Worm (Caenorhabditis elegans) whole organism, L1 larva: Measurements from ENCODE around the gene tbb-1.
A peak's percentile ranks its signal among the peaks of the same experiment; 100 is the strongest.

Experiments used
- aly-2 ChIP-seq: fragments of 150-350 bp; optimal IDR thresholded peaks from 2 replicates; lab custom pipeline; 2014; ENCODE audit warnings: missing biosample characterization, missing genetic modification characterization
- ama-1 ChIP-seq: fragments of 150-350 bp; optimal IDR thresholded peaks from 2 replicates; lab custom pipeline; 2014
- hpl-2 ChIP-seq: fragments of 150-350 bp; optimal IDR thresholded peaks from 2 replicates; lab custom pipeline; 2014; ENCODE audit warnings: missing biosample characterization, missing genetic modification reagents, missing genetic modification characterization
- mep-1 ChIP-seq: fragments of 150-350 bp; optimal IDR thresholded peaks from 2 replicates; lab custom pipeline; 2014; ENCODE audit warnings: missing biosample characterization, missing genetic modification characterization
- nhr-11 ChIP-seq: fragments of 150-350 bp; optimal IDR thresholded peaks from 2 replicates; lab custom pipeline; 2014; ENCODE audit warnings: missing biosample characterization, missing genetic modification characterization
- nhr-76 ChIP-seq: sonication (generic microtip); optimal IDR thresholded peaks from 2 replicates; lab custom pipeline; 2017; ENCODE audit warnings: missing biosample characterization, missing genetic modification characterization
- pqm-1 ChIP-seq: sonication (generic microtip); optimal IDR thresholded peaks from 3 replicates; lab custom pipeline; 2017; ENCODE audit warnings: missing biosample characterization, missing genetic modification characterization
- rnt-1 ChIP-seq: sonication (generic microtip); optimal IDR thresholded peaks from 2 replicates; lab custom pipeline; 2016; ENCODE audit warnings: mild to moderate bottlenecking, missing genetic modification characterization, moderate library complexity, missing compliant biosample characterization
- skn-1 ChIP-seq: fragments of 150-350 bp; optimal IDR thresholded peaks from 2 replicates; lab custom pipeline; 2014; ENCODE audit warnings: missing biosample characterization, missing genetic modification characterization
- sup-37 ChIP-seq: fragments of 200-800 bp; sonication (Bioruptor generic); optimal IDR thresholded peaks from 2 replicates; lab custom pipeline; 2018; ENCODE audit warnings: mild to moderate bottlenecking, missing genetic modification characterization, missing compliant biosample characterization
- unc-98 ChIP-seq: fragments of 200-800 bp; sonication (Bioruptor generic); IDR thresholded peaks from 2 replicates; pipeline ENCODE4 v1.3.6; 2022; ENCODE audit warnings: missing genetic modification characterization, missing compliant biosample characterization
- ztf-11 ChIP-seq, 2 experiments: sonication (generic microtip); optimal IDR thresholded peaks; 2 replicates each; lab custom pipeline; 2016 to 2017; ENCODE audit warnings: missing genetic modification characterization in 2 of 2, missing biosample characterization in 1 of 2, missing compliant biosample characterization in 1 of 2

ce11 chrIII:10720170-10720569, 22.1 kb downstream of the tbb-1 start:
- TF ChIP-seq rnt-1 (tag; lab: Kevin White, UChicago): peak; percentile 93
- peak; percentile 81 for TF ChIP-seq mep-1 (tag; lab: Kevin White, UChicago)
- peak; percentile 77 for TF ChIP-seq skn-1 (tag; lab: Kevin White, UChicago)
- TF ChIP-seq nhr-11: peak; percentile 78
- TF ChIP-seq sup-37: peak; percentile 37
- TF ChIP-seq nhr-76 (tag; lab: Kevin White, UChicago): peak; percentile 50
- no peak for TF ChIP-seq pqm-1 (tag; lab: Kevin White, UChicago)
- TF ChIP-seq hpl-2: no peak
- TF ChIP-seq ztf-11 (tag; optimal IDR thresholded peaks at IDR 0.05; lab: Kevin White, UChicago): peak in 1 of 2 experiments; percentile 50
- no peak for TF ChIP-seq aly-2 (tag; lab: Kevin White, UChicago)
- TF ChIP-seq ama-1: no peak
- peak; percentile 62; the same call in 1 of the 2 replicates for TF ChIP-seq unc-98 (GFP tag; lab: Robert Waterston, UW)
